Worm (Caenorhabditis elegans) whole organism, late embryonic: Measurements from ENCODE around the gene irg-2.

Experiments
- C08G9.2 ChIP-seq: sonication (generic microtip); optimal IDR thresholded peaks from 2 replicates; lab custom pipeline; 2016; ENCODE audit warnings: mild to moderate bottlenecking, missing genetic modification characterization, moderate library complexity, missing compliant biosample characterization
- ama-1 ChIP-seq: fragments of 150-350 bp; optimal IDR thresholded peaks from 2 replicates; lab custom pipeline; 2014
- ceh-18 ChIP-seq: sonication (generic microtip); optimal IDR thresholded peaks from 2 replicates; lab custom pipeline; 2016; ENCODE audit warnings: missing genetic modification characterization, missing compliant biosample characterization
- fax-1 ChIP-seq: sonication (generic microtip); optimal IDR thresholded peaks from 2 replicates; lab custom pipeline; 2016; ENCODE audit warnings: missing genotype, missing genetic modification characterization, missing compliant biosample characterization
- nhr-11 ChIP-seq: fragments of 150-350 bp; optimal IDR thresholded peaks from 2 replicates; lab custom pipeline; 2014; ENCODE audit warnings: missing biosample characterization, missing genetic modification characterization
- pqm-1 ChIP-seq: sonication (generic microtip); optimal IDR thresholded peaks from 2 replicates; lab custom pipeline; 2016; ENCODE audit warnings: missing genetic modification characterization, missing compliant biosample characterization
- tbx-2 ChIP-seq: sonication (generic microtip); optimal IDR thresholded peaks from 2 replicates; lab custom pipeline; 2016; ENCODE audit warnings: missing genetic modification characterization, missing compliant biosample characterization

DNA sequence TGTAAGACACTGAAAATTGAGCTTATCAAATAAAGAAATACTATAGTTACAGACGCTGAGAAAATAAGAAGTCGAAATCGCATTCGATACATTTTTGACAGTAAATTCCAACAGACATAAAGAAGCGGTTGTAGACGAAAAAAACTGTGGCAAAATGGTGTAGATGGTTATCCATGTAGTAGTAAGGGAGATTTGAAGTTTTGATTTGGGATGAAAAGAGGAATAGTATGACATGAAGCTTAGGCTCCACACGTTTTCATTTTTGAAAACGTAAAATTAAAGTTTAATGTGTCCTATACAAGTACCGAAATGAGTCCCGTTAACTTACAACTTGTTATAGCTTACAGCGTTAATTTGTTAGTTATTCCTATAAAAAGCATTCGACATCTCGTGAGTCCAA lies 47.9 kb upstream of the irg-2 start, which contains the start of gene K09D9.9:
- TF ChIP-seq ama-1 (lab: Kevin White, UChicago) (no peak), nhr-11 (tag; lab: Kevin White, UChicago) (no peak), tbx-2 (tag; lab: Kevin White, UChicago) (no peak), fax-1 (tag; lab: Kevin White, UChicago) (no peak), ceh-18 (tag; lab: Kevin White, UChicago) (no peak), pqm-1 (tag; lab: Kevin White, UChicago) (no peak), C08G9.2 (tag; lab: Kevin White, UChicago) (no peak)
